Worm (Caenorhabditis elegans) whole organism, L2 larva: Measurements from ENCODE around the gene nlp-71.

ENCODE experiments used
- C34F6.9 ChIP-seq: fragments of 150-350 bp; optimal IDR thresholded peaks from 2 replicates; lab custom pipeline; 2014; ENCODE audit warnings: missing biosample characterization, missing genetic modification characterization
- F13H6.1 ChIP-seq: sonication (generic microtip); optimal IDR thresholded peaks from 2 replicates; lab custom pipeline; 2016; ENCODE audit warnings: missing genetic modification characterization, missing compliant biosample characterization
- ZK546.5 ChIP-seq: sonication (generic microtip); optimal IDR thresholded peaks from 2 replicates; lab custom pipeline; 2017; ENCODE audit warnings: missing biosample characterization, missing genetic modification characterization
- aly-2 ChIP-seq: fragments of 150-350 bp; optimal IDR thresholded peaks from 2 replicates; lab custom pipeline; 2014; ENCODE audit warnings: missing biosample characterization, missing genetic modification characterization
- ceh-16 ChIP-seq: fragments of 150-350 bp; optimal IDR thresholded peaks from 2 replicates; lab custom pipeline; 2014; ENCODE audit warnings: missing biosample characterization, missing genetic modification characterization
- crh-2 ChIP-seq: sonication (generic microtip); optimal IDR thresholded peaks from 2 replicates; lab custom pipeline; 2017; ENCODE audit warnings: missing biosample characterization, missing genetic modification characterization
- dmd-4 ChIP-seq: sonication (generic microtip); optimal IDR thresholded peaks from 2 replicates; lab custom pipeline; 2017; ENCODE audit warnings: missing biosample characterization, missing genetic modification characterization
- egl-27 ChIP-seq: sonication (generic microtip); optimal IDR thresholded peaks from 3 replicates; lab custom pipeline; 2017; ENCODE audit warnings: missing biosample characterization, missing genetic modification reagents, missing genetic modification characterization
- elt-1 ChIP-seq: fragments of 150-350 bp; optimal IDR thresholded peaks from 2 replicates; lab custom pipeline; 2014; ENCODE audit warnings: missing biosample characterization, missing genetic modification characterization
- elt-3 ChIP-seq: sonication (generic microtip); optimal IDR thresholded peaks from 2 replicates; lab custom pipeline; 2017; ENCODE audit warnings: missing biosample characterization, missing genetic modification characterization
- fos-1 ChIP-seq: fragments of 150-350 bp; optimal IDR thresholded peaks from 2 replicates; lab custom pipeline; 2014; ENCODE audit warnings: missing biosample characterization, missing genetic modification characterization
- gmeb-1 ChIP-seq: fragments of 150-350 bp; optimal IDR thresholded peaks from 2 replicates; lab custom pipeline; 2014; ENCODE audit warnings: missing biosample characterization, missing genetic modification characterization
- lin-11 ChIP-seq: fragments of 150-350 bp; sonication (generic microtip); optimal IDR thresholded peaks from 2 replicates; lab custom pipeline; 2014; ENCODE audit warnings: missing biosample characterization, missing genetic modification characterization, inconsistent platforms, mixed read lengths
- lin-13 ChIP-seq: fragments of 150-350 bp; optimal IDR thresholded peaks from 2 replicates; lab custom pipeline; 2014; ENCODE audit warnings: missing biosample characterization, missing genetic modification reagents, missing genetic modification characterization
- lin-39 ChIP-seq: fragments of 150-350 bp; optimal IDR thresholded peaks from 2 replicates; lab custom pipeline; 2014; ENCODE audit warnings: missing biosample characterization, missing genetic modification reagents, missing genetic modification characterization
- lsy-2 ChIP-seq, 2 experiments: fragments of 150-350 bp in 1 of 2; sonication (generic microtip) in 1 of 2; optimal IDR thresholded peaks; 2 replicates each; lab custom pipeline; 2014 to 2017; ENCODE audit warnings: missing biosample characterization in 2 of 2, missing genetic modification characterization in 2 of 2
- mab-5 ChIP-seq: fragments of 150-350 bp; optimal IDR thresholded peaks from 2 replicates; lab custom pipeline; 2014; ENCODE audit warnings: missing biosample characterization, missing genetic modification characterization
- mbf-1 ChIP-seq: sonication (generic microtip); optimal IDR thresholded peaks from 2 replicates; lab custom pipeline; 2017; ENCODE audit warnings: missing biosample characterization, missing genetic modification characterization
- nhr-10 ChIP-seq: sonication (generic microtip); optimal IDR thresholded peaks from 2 replicates; lab custom pipeline; 2017; ENCODE audit warnings: missing biosample characterization, missing genetic modification characterization
- nhr-11 ChIP-seq: fragments of 150-350 bp; optimal IDR thresholded peaks from 2 replicates; lab custom pipeline; 2014; ENCODE audit warnings: missing biosample characterization, missing genetic modification characterization
- nhr-12 ChIP-seq: fragments of 150-350 bp; optimal IDR thresholded peaks from 2 replicates; lab custom pipeline; 2014; ENCODE audit warnings: missing biosample characterization, missing genetic modification characterization
- nhr-129 ChIP-seq: fragments of 150-350 bp; optimal IDR thresholded peaks from 2 replicates; lab custom pipeline; 2014; ENCODE audit warnings: missing biosample characterization, missing genetic modification characterization
- nhr-23 ChIP-seq: fragments of 150-350 bp; optimal IDR thresholded peaks from 2 replicates; lab custom pipeline; 2014; ENCODE audit warnings: missing biosample characterization, missing genetic modification reagents, missing genetic modification characterization
- nhr-25 ChIP-seq: fragments of 150-350 bp; sonication (generic microtip); optimal IDR thresholded peaks from 3 replicates; lab custom pipeline; 2014; ENCODE audit warnings: missing biosample characterization, missing genetic modification characterization
- nhr-6 ChIP-seq: fragments of 150-350 bp; optimal IDR thresholded peaks from 2 replicates; lab custom pipeline; 2014; ENCODE audit warnings: missing biosample characterization, missing genetic modification characterization
- nhr-77 ChIP-seq: fragments of 150-350 bp; optimal IDR thresholded peaks from 2 replicates; lab custom pipeline; 2014; ENCODE audit warnings: missing biosample characterization, missing genetic modification characterization
- sem-4 ChIP-seq: fragments of 150-350 bp; optimal IDR thresholded peaks from 2 replicates; lab custom pipeline; 2014; ENCODE audit warnings: missing biosample characterization, missing genetic modification reagents, missing genetic modification characterization
- skn-1 ChIP-seq: sonication (generic microtip); optimal IDR thresholded peaks from 2 replicates; lab custom pipeline; 2017; ENCODE audit warnings: missing biosample characterization, missing genetic modification characterization
- sma-3 ChIP-seq: sonication (generic microtip); optimal IDR thresholded peaks from 2 replicates; lab custom pipeline; 2016; ENCODE audit warnings: missing genetic modification reagents, missing genetic modification characterization, missing compliant biosample characterization
- sma-9 ChIP-seq, 2 experiments: fragments of 150-350 bp in 1 of 2; sonication (generic microtip) in 1 of 2; optimal IDR thresholded peaks; 2 replicates each; lab custom pipeline; 2014 to 2016; ENCODE audit warnings: missing genetic modification characterization in 2 of 2, mild to moderate bottlenecking in 1 of 2, missing biosample characterization in 1 of 2, missing compliant biosample characterization in 1 of 2, missing genetic modification reagents in 1 of 2, moderate library complexity in 1 of 2
- snpc-4 ChIP-seq: fragments of 150-350 bp; optimal IDR thresholded peaks from 2 replicates; lab custom pipeline; 2014; ENCODE audit warnings: missing biosample characterization, missing genetic modification characterization
- unc-39 ChIP-seq: fragments of 150-350 bp; optimal IDR thresholded peaks from 2 replicates; lab custom pipeline; 2014; ENCODE audit warnings: missing biosample characterization, missing genetic modification characterization
- unc-55 ChIP-seq: fragments of 150-350 bp; sonication (generic microtip); optimal IDR thresholded peaks from 3 replicates; lab custom pipeline; 2014; ENCODE audit warnings: missing biosample characterization, missing genetic modification reagents, missing genetic modification characterization
- unc-62 ChIP-seq: fragments of 150-350 bp; optimal IDR thresholded peaks from 2 replicates; lab custom pipeline; 2014; ENCODE audit warnings: missing biosample characterization, missing genetic modification reagents, missing genetic modification characterization
- zag-1 ChIP-seq: fragments of 150-350 bp; optimal IDR thresholded peaks from 2 replicates; lab custom pipeline; 2014; ENCODE audit warnings: missing biosample characterization, missing genetic modification characterization
- ztf-1 ChIP-seq: fragments of 200-800 bp; sonication (Bioruptor generic); conservative IDR thresholded peaks from 2 replicates; pipeline ENCODE4 v1.3.6; 2022; ENCODE audit warnings: missing genetic modification characterization, missing compliant biosample characterization
- ztf-11 ChIP-seq: sonication (generic microtip); optimal IDR thresholded peaks from 2 replicates; lab custom pipeline; 2017; ENCODE audit warnings: missing biosample characterization, missing genetic modification characterization

The nlp-71 gene

DNA sequence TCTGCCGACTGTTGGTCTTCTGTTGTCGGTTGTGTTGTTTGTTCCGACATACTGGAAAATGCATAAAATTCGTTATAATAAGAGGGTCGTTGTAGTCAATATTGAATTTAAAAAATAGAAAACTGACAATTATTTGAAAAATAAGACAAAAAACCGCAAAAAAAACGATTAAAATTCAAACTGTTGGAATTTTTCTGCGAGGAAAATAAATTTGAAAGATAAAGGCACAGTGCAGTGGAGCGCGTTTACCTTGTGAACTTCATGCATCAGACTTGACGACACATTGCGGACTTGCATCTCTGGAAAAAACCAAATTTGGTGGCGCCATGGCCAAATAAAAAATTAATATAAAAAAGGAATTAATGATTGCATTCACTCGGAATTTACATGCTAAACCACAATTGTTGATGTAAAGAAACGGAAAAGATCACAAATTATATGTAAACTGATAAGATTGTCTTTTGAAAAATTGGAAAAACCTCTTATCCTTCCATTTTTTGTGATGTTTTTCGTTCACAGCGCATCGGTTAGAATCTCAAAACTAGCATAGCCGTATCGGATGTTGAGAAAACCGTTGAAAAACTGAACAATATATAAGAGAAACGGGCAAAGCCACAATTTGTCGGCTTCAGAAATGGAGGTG, 36.8 kb downstream of the nlp-71 start, which contains the start of the genes hrpf-2 and bli-6 (continued):
- TF ChIP-seq ztf-11 (tag; lab: Kevin White, UChicago) (no peak), skn-1 (no peak), ZK546.5 (tag; lab: Kevin White, UChicago) (peak; percentile 20), dmd-4 (tag; lab: Kevin White, UChicago) (no peak), nhr-12 (tag; lab: Kevin White, UChicago) (no peak), egl-27 (no peak), nhr-6 (peak; percentile 27), snpc-4 (tag; lab: Kevin White, UChicago) (peak; percentile 50), C34F6.9 (peak; percentile 83), unc-55 (peak; percentile 85), nhr-11 (no peak), crh-2 (tag; lab: Kevin White, UChicago) (peak; percentile 81)

DNA sequence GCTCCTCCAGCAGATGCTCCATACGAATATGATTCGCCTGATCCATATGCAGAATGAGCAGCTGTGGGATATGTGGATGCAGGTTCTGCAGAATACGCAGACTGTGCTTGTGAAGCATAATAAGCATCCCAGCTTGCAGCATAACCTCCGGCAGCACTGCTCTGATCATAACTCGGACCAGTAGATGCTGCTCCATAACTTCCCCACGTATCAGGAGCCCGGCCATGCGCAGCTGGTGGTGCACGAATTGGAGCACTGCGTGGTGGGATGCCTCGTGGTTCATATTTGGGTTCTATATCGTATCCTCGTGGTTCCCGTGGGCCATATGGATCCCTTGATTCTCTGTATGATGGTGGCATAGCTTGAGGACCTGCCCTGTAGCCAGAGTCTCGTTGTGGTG, 39.7 kb downstream of the nlp-71 start:
- TF ChIP-seq unc-62 = no peak
- TF ChIP-seq ztf-1 (GFP tag; lab: Robert Waterston, UW) = no peak
- no peak for TF ChIP-seq fos-1
- no peak for TF ChIP-seq ceh-16
- no peak for TF ChIP-seq nhr-10 (tag; lab: Kevin White, UChicago)
- TF ChIP-seq lin-39 = no peak
- TF ChIP-seq unc-39 (tag; lab: Kevin White, UChicago) = no peak
- no peak for TF ChIP-seq sma-3

DNA sequence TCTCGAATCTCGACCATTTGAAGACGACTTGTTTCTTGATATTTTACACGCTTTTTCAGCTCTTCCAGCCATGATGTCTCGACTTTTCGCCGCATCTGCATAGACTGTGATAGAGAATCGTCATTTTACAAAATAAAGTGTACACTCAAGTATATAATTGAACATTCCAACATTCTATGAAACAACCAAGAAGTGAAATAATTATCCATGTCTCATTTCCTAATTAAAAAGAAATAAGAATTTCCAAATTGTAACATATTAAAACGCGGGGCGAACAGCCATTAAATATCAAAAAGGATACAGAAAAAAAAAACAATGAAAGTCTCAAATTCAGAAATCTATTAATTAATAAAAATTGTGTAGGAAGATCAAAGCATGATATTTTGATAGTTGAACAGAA, 40.4 kb downstream of the nlp-71 start, which contains the start of gene smg-3:
TSS of gene smg-3 (minus strand) at position 101 of the 400 bp plus-strand sequence.
- no peak for TF ChIP-seq aly-2 (tag; lab: Kevin White, UChicago)
- TF ChIP-seq nhr-23 (tag; lab: Kevin White, UChicago) = no peak
- TF ChIP-seq mbf-1 (tag; lab: Kevin White, UChicago) = no peak
- TF ChIP-seq crh-2 (tag; lab: Kevin White, UChicago) = no peak
- no peak for TF ChIP-seq unc-39 (tag; lab: Kevin White, UChicago)
- TF ChIP-seq dmd-4 (tag; lab: Kevin White, UChicago) = no peak
- TF ChIP-seq ceh-16 = no peak
- no peak for TF ChIP-seq lsy-2 (tag; optimal IDR thresholded peaks at IDR 0.05; lab: Kevin White, UChicago)
- no peak for TF ChIP-seq gmeb-1 (tag; lab: Kevin White, UChicago)
- TF ChIP-seq F13H6.1 = no peak
- no peak for TF ChIP-seq skn-1

DNA sequence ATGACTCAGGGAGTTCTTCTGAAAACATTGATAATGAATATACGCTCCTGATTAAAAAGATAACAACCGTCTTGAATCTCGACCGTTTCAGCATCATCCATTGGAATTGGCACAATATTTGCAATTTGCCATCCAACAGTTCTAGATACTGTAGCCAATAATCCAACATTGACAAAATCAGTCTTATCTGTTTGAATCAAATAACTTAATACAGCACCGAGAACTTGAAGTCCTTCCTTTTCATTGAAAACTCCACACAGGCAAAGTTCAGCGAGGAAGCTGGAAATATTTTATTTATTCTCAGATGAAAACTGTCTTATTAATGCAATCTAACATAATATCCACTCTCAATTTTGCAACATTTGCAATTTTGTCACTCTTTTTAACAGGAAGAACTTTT, 41.1 kb downstream of the nlp-71 start:
- TF ChIP-seq unc-55 (no peak), aly-2 (tag; lab: Kevin White, UChicago) (no peak), elt-3 (no peak), lin-11 (tag; lab: Kevin White, UChicago) (no peak), nhr-77 (tag; lab: Kevin White, UChicago) (no peak), sem-4 (tag; lab: Kevin White, UChicago) (no peak), C34F6.9 (no peak), lin-39 (no peak), sma-3 (no peak), ceh-16 (no peak), unc-39 (tag; lab: Kevin White, UChicago) (no peak), zag-1 (tag; lab: Kevin White, UChicago) (no peak), dmd-4 (tag; lab: Kevin White, UChicago) (no peak), sma-9 (GFP tag; optimal IDR thresholded peaks at IDR 0.05; lab: Kevin White, UChicago) (no peak), sma-9 (tag; optimal IDR thresholded peaks at IDR 0.05; lab: Kevin White, UChicago) (no peak), skn-1 (no peak), lin-13 (GFP tag; lab: Kevin White, UChicago) (no peak), fos-1 (no peak)

DNA sequence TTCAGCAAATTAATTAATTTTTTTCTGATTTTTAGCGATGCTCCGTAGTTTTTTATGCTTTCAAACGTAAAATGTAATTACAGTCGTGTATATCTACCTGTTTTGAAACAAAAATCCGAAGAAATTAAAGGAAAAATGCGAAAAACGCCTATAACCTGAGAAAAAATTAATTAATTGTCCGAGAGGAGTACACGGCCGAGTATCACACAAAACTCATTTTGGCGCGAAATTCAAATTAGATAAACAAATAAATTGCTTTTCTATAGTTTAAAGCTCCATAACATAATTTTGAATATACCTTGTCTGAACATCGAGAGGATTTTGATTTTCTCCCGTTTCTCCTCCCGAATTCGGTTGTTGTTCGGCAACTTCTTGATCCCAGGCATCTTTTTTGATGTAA, 43.9 kb downstream of the nlp-71 start:
- no peak for TF ChIP-seq ztf-1 (GFP tag; lab: Robert Waterston, UW)
- TF ChIP-seq nhr-129 (tag; lab: Kevin White, UChicago) = no peak
- TF ChIP-seq mab-5 (tag; lab: Kevin White, UChicago) = no peak
- no peak for TF ChIP-seq F13H6.1
- TF ChIP-seq mbf-1 (tag; lab: Kevin White, UChicago) = no peak
- no peak for TF ChIP-seq snpc-4 (tag; lab: Kevin White, UChicago)
- peak; percentile 82 for TF ChIP-seq gmeb-1 (tag; lab: Kevin White, UChicago)
- peak; percentile 43 for TF ChIP-seq nhr-25 (tag; lab: Kevin White, UChicago)
- TF ChIP-seq crh-2 (tag; lab: Kevin White, UChicago) = peak; percentile 0
- peak in 1 of 2 experiments; percentile 48 for TF ChIP-seq lsy-2 (tag; optimal IDR thresholded peaks at IDR 0.05; lab: Kevin White, UChicago)
- peak; percentile 37 for TF ChIP-seq sma-3
- no peak for TF ChIP-seq elt-1 (tag; lab: Kevin White, UChicago)
- TF ChIP-seq unc-55 = peak; percentile 26
- TF ChIP-seq sma-9 (GFP tag; optimal IDR thresholded peaks at IDR 0.05; lab: Kevin White, UChicago) = peak; percentile 7
- TF ChIP-seq sma-9 (tag; optimal IDR thresholded peaks at IDR 0.05; lab: Kevin White, UChicago) = no peak
- no peak for TF ChIP-seq zag-1 (tag; lab: Kevin White, UChicago)
